Worm (Caenorhabditis elegans) whole organism, L1 larva: ENCODE results near the gene egl-47.

ENCODE experiments used
- aha-1 ChIP-seq: fragments of 150-350 bp; optimal IDR thresholded peaks from 2 replicates; lab custom pipeline; 2014; ENCODE audit warnings: missing biosample characterization, missing genetic modification characterization
- aly-2 ChIP-seq: fragments of 150-350 bp; optimal IDR thresholded peaks from 2 replicates; lab custom pipeline; 2014; ENCODE audit warnings: missing biosample characterization, missing genetic modification characterization
- efl-3 ChIP-seq: fragments of 200-800 bp; sonication (Bioruptor generic); optimal IDR thresholded peaks from 2 replicates; lab custom pipeline; 2018; ENCODE audit warnings: mild to moderate bottlenecking, missing genetic modification characterization, missing compliant biosample characterization
- elt-3 ChIP-seq, 6 experiments: fragments of 150-350 bp in 1 of 6; sonication (generic microtip); optimal IDR thresholded peaks; 2 replicates each; lab custom pipeline; 2017 to 2018; ENCODE audit warnings: missing biosample characterization in 6 of 6, missing genetic modification characterization in 6 of 6, inconsistent platforms in 1 of 6
- lin-35 ChIP-seq, 2 experiments: fragments of 150-350 bp; optimal IDR thresholded peaks; 2 replicates each; lab custom pipeline; 2014; ENCODE audit warnings: missing biosample characterization in 2 of 2, missing genetic modification characterization in 2 of 2, missing genetic modification reagents in 2 of 2
- nhr-12 ChIP-seq: sonication (generic microtip); optimal IDR thresholded peaks from 2 replicates; lab custom pipeline; 2017; ENCODE audit warnings: missing biosample characterization, missing genetic modification characterization
- nhr-76 ChIP-seq: sonication (generic microtip); optimal IDR thresholded peaks from 2 replicates; lab custom pipeline; 2017; ENCODE audit warnings: missing biosample characterization, missing genetic modification characterization
- nhr-77 ChIP-seq: fragments of 150-350 bp; optimal IDR thresholded peaks from 2 replicates; lab custom pipeline; 2014; ENCODE audit warnings: missing biosample characterization, missing genetic modification characterization
- unc-30 ChIP-seq: sonication (generic microtip); optimal IDR thresholded peaks from 2 replicates; lab custom pipeline; 2017; ENCODE audit warnings: missing biosample characterization, missing genetic modification characterization
- unc-62 ChIP-seq: fragments of 150-350 bp; optimal IDR thresholded peaks from 2 replicates; lab custom pipeline; 2014; ENCODE audit warnings: missing biosample characterization, missing genetic modification reagents, missing genetic modification characterization
- xbp-1 ChIP-seq: sonication (generic microtip); optimal IDR thresholded peaks from 2 replicates; lab custom pipeline; 2016; ENCODE audit warnings: missing genetic modification characterization, missing compliant biosample characterization
- zip-4 ChIP-seq: fragments of 200-800 bp; sonication (Bioruptor generic); optimal IDR thresholded peaks from 2 replicates; lab custom pipeline; 2018; ENCODE audit warnings: mild to moderate bottlenecking, missing genetic modification characterization, moderate library complexity, missing compliant biosample characterization

- no peak for TF ChIP-seq nhr-76 (tag; lab: Kevin White, UChicago)
- no peak for TF ChIP-seq unc-62
- TF ChIP-seq elt-3 (tag; optimal IDR thresholded peaks at IDR 0.05; lab: Kevin White, UChicago) = no peak
- TF ChIP-seq efl-3 (GFP tag; lab: Kevin White, UChicago) = no peak
- no peak for TF ChIP-seq aha-1 (tag; lab: Kevin White, UChicago)
- no peak for TF ChIP-seq lin-35 (GFP tag; optimal IDR thresholded peaks at IDR 0.05; lab: Kevin White, UChicago)
- TF ChIP-seq nhr-12 (tag; lab: Kevin White, UChicago) = no peak
- TF ChIP-seq aly-2 = no peak
- no peak for TF ChIP-seq xbp-1 (tag; lab: Kevin White, UChicago)
- TF ChIP-seq unc-30 = no peak
- no peak for TF ChIP-seq zip-4 (GFP tag; lab: Kevin White, UChicago)
- no peak for TF ChIP-seq nhr-77
These were observed 25.0 kb downstream of the egl-47 start for ce11 chrV:9924389-9924788.
